Worm (Caenorhabditis elegans) whole organism, L4 larva: ENCODE results near the gene grl-25.

Experiments used
- F37D6.2 ChIP-seq: sonication (generic microtip); optimal IDR thresholded peaks from 2 replicates; lab custom pipeline; 2016; ENCODE audit warnings: mild to moderate bottlenecking, missing genetic modification characterization, missing compliant biosample characterization
- R02D3.7 ChIP-seq: fragments of 150-350 bp; sonication (generic microtip); optimal IDR thresholded peaks from 3 replicates; lab custom pipeline; 2014; ENCODE audit warnings: missing biosample characterization, missing genetic modification characterization
- daf-12 ChIP-seq: fragments of 150-350 bp; optimal IDR thresholded peaks from 2 replicates; lab custom pipeline; 2014; ENCODE audit warnings: missing biosample characterization, missing genetic modification reagents, missing genetic modification characterization
- dmd-9 ChIP-seq: fragments of 200-800 bp; sonication (Bioruptor generic); IDR thresholded peaks from 2 replicates; pipeline ENCODE4 v1.3.6; 2022; ENCODE audit warnings: missing genetic modification reagents, missing genetic modification characterization, missing compliant biosample characterization
- fkh-10 ChIP-seq: fragments of 150-350 bp; optimal IDR thresholded peaks from 2 replicates; lab custom pipeline; 2014; ENCODE audit warnings: missing biosample characterization, missing genetic modification reagents, missing genetic modification characterization
- jun-1 ChIP-seq: fragments of 150-350 bp; optimal IDR thresholded peaks from 2 replicates; lab custom pipeline; 2014; ENCODE audit warnings: missing biosample characterization, missing genetic modification reagents, missing genetic modification characterization
- mep-1 ChIP-seq: fragments of 150-350 bp; sonication (generic microtip); optimal IDR thresholded peaks from 3 replicates; lab custom pipeline; 2014; ENCODE audit warnings: missing biosample characterization, missing genetic modification characterization
- mes-2 ChIP-seq: sonication (generic microtip); optimal IDR thresholded peaks from 2 replicates; lab custom pipeline; 2016; ENCODE audit warnings: missing genotype, mild to moderate bottlenecking, missing genetic modification characterization, missing compliant biosample characterization; ENCODE audit not compliant: poor library complexity, severe bottlenecking
- nhr-237 ChIP-seq: sonication (generic microtip); optimal IDR thresholded peaks from 2 replicates; lab custom pipeline; 2017; ENCODE audit warnings: missing biosample characterization, missing genetic modification characterization
- nhr-41 ChIP-seq: fragments of 200-800 bp; sonication (Bioruptor generic); IDR thresholded peaks from 2 replicates; pipeline ENCODE4 v1.3.6; 2022; ENCODE audit warnings: missing genetic modification reagents, missing genetic modification characterization, missing compliant biosample characterization
- nhr-48 ChIP-seq: sonication (generic microtip); optimal IDR thresholded peaks from 2 replicates; lab custom pipeline; 2016; ENCODE audit warnings: mild to moderate bottlenecking, missing genetic modification characterization, missing compliant biosample characterization
- nhr-76 ChIP-seq: fragments of 150-350 bp; optimal IDR thresholded peaks from 2 replicates; lab custom pipeline; 2014; ENCODE audit warnings: missing biosample characterization, missing genetic modification characterization
- pqm-1 ChIP-seq: sonication (generic microtip); optimal IDR thresholded peaks from 2 replicates; lab custom pipeline; 2017; ENCODE audit warnings: missing biosample characterization, missing genetic modification characterization
- set-16 ChIP-seq: fragments of 200-800 bp; sonication (Bioruptor generic); IDR thresholded peaks from 2 replicates; pipeline ENCODE4 v1.3.6; 2022; ENCODE audit warnings: missing genetic modification reagents, missing genetic modification characterization, missing compliant biosample characterization

DNA sequence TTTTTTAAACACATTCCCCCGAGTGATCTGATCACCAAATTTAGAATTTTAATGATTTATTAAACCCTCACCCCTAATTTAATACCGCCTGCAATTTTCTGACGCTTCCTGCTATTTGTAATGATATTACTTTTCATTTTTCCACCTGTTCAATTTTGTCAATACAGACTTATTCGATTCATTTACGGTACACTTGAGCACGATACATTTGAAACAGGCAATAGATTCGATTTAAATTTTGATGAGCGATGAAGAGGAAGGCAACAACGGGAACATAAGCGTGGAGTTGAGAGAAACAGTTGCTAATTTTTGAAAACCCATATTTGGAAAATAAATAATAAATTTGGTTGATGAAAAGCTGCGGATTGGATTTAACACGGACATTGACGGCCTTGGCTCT, 42.6 kb downstream of the grl-25 start:
- no peak for TF ChIP-seq nhr-48 (tag; lab: Kevin White, UChicago)
- TF ChIP-seq F37D6.2 (tag; lab: Kevin White, UChicago), result no peak
- TF ChIP-seq R02D3.7 (tag; lab: Kevin White, UChicago), result no peak
- no peak for TF ChIP-seq mes-2
- no peak for TF ChIP-seq jun-1 (tag; lab: Kevin White, UChicago)
- TF ChIP-seq set-16, result no peak
- no peak for TF ChIP-seq fkh-10
- no peak for TF ChIP-seq nhr-76 (tag; lab: Kevin White, UChicago)
- no peak for TF ChIP-seq mep-1 (tag; lab: Kevin White, UChicago)
- TF ChIP-seq pqm-1, result no peak
- TF ChIP-seq daf-12 (tag; lab: Kevin White, UChicago), result no peak
- TF ChIP-seq nhr-41 (GFP tag; lab: Robert Waterston, UW), result no peak
- no peak for TF ChIP-seq nhr-237 (tag; lab: Kevin White, UChicago)
- no peak for TF ChIP-seq dmd-9
